Worm (Caenorhabditis elegans) whole organism, L4 larva: Measurements from ENCODE around the gene C35C5.8.
A peak's percentile ranks its signal among the peaks of the same experiment; 100 is the strongest.

ENCODE experiments used
- F26F4.8 ChIP-seq: fragments of 200-800 bp; sonication (Bioruptor generic); conservative IDR thresholded peaks from 2 replicates; pipeline ENCODE4 v1.3.6; 2022; ENCODE audit warnings: missing genetic modification characterization, missing compliant biosample characterization
- F37D6.2 ChIP-seq: sonication (generic microtip); optimal IDR thresholded peaks from 2 replicates; lab custom pipeline; 2016; ENCODE audit warnings: mild to moderate bottlenecking, missing genetic modification characterization, missing compliant biosample characterization
- T26A8.4 ChIP-seq: fragments of 200-800 bp; sonication (Bioruptor generic); IDR thresholded peaks from 2 replicates; pipeline ENCODE4 v1.3.6; 2022; ENCODE audit warnings: missing genetic modification characterization, missing compliant biosample characterization
- Y5F2A.4 ChIP-seq: fragments of 200-800 bp; sonication (Bioruptor generic); optimal IDR thresholded peaks from 2 replicates; lab custom pipeline; 2018; ENCODE audit warnings: mild to moderate bottlenecking, missing genetic modification characterization, missing compliant biosample characterization
- Y75B8A.6 ChIP-seq: fragments of 200-800 bp; sonication (Bioruptor generic); IDR thresholded peaks from 2 replicates; pipeline ENCODE4 v1.3.6; 2022; ENCODE audit warnings: missing genetic modification reagents, missing genetic modification characterization, missing compliant biosample characterization
- aha-1 ChIP-seq: fragments of 150-350 bp; peaks from one replicate; lab custom pipeline; 2014; ENCODE audit warnings: missing biosample characterization, missing genetic modification characterization
- arid-1 ChIP-seq: fragments of 200-800 bp; sonication (Bioruptor generic); conservative IDR thresholded peaks from 2 replicates; pipeline ENCODE4 v1.3.6; 2022; ENCODE audit warnings: missing genetic modification reagents, missing genetic modification characterization, missing compliant biosample characterization
- ceh-32 ChIP-seq: sonication (generic microtip); optimal IDR thresholded peaks from 2 replicates; lab custom pipeline; 2016; ENCODE audit warnings: mild to moderate bottlenecking, missing genetic modification characterization, missing compliant biosample characterization; ENCODE audit not compliant: poor library complexity
- ctbp-1 ChIP-seq: fragments of 200-800 bp; sonication (Bioruptor generic); IDR thresholded peaks from 2 replicates; pipeline ENCODE4 v1.3.6; 2022; ENCODE audit warnings: missing genetic modification reagents, missing genetic modification characterization, missing compliant biosample characterization
- daf-12 ChIP-seq: fragments of 150-350 bp; optimal IDR thresholded peaks from 2 replicates; lab custom pipeline; 2014; ENCODE audit warnings: missing biosample characterization, missing genetic modification reagents, missing genetic modification characterization
- daf-19 ChIP-seq: fragments of 200-800 bp; sonication (Bioruptor generic); conservative IDR thresholded peaks from 2 replicates; pipeline ENCODE4 v1.3.6; 2022; ENCODE audit warnings: missing genetic modification characterization, missing compliant biosample characterization
- dmd-6 ChIP-seq: fragments of 200-800 bp; sonication (Bioruptor generic); IDR thresholded peaks from 2 replicates; pipeline ENCODE4 v1.3.6; 2022; ENCODE audit warnings: missing genetic modification reagents, missing genetic modification characterization, missing compliant biosample characterization
- dve-1 ChIP-seq: sonication (generic microtip); optimal IDR thresholded peaks from 2 replicates; lab custom pipeline; 2017; ENCODE audit warnings: antibody characterized with exemption, mild to moderate bottlenecking, missing genetic modification characterization, missing compliant biosample characterization; ENCODE audit not compliant: insufficient read depth
- egl-43 ChIP-seq: fragments of 200-800 bp; sonication (Bioruptor generic); IDR thresholded peaks from 2 replicates; pipeline ENCODE4 v1.3.6; 2022; ENCODE audit warnings: missing genetic modification reagents, missing genetic modification characterization, missing compliant biosample characterization
- fkh-10 ChIP-seq: fragments of 150-350 bp; optimal IDR thresholded peaks from 2 replicates; lab custom pipeline; 2014; ENCODE audit warnings: missing biosample characterization, missing genetic modification reagents, missing genetic modification characterization
- hlh-30 ChIP-seq: sonication (generic microtip); optimal IDR thresholded peaks from 2 replicates; lab custom pipeline; 2017; ENCODE audit warnings: antibody characterized with exemption, mild to moderate bottlenecking, missing genetic modification characterization, missing compliant biosample characterization; ENCODE audit not compliant: insufficient read depth
- lim-7 ChIP-seq: fragments of 200-800 bp; sonication (Bioruptor generic); IDR thresholded peaks from 2 replicates; pipeline ENCODE4 v1.3.6; 2022; ENCODE audit warnings: missing genetic modification characterization, missing compliant biosample characterization
- lin-29 ChIP-seq: fragments of 200-800 bp; sonication (Bioruptor generic); IDR thresholded peaks from 2 replicates; pipeline ENCODE4 v1.3.6; 2022; ENCODE audit warnings: missing genetic modification reagents, missing genetic modification characterization, missing compliant biosample characterization
- lin-38 ChIP-seq: fragments of 200-800 bp; sonication (Bioruptor generic); IDR thresholded peaks from 2 replicates; pipeline ENCODE4 v1.3.6; 2022; ENCODE audit warnings: missing genetic modification reagents, missing genetic modification characterization, missing compliant biosample characterization
- lir-3 ChIP-seq: sonication (generic microtip); optimal IDR thresholded peaks from 2 replicates; lab custom pipeline; 2016; ENCODE audit warnings: mild to moderate bottlenecking, missing genetic modification characterization, missing compliant biosample characterization
- lsy-2 ChIP-seq, 2 experiments: fragments of 150-350 bp in 1 of 2; sonication (generic microtip) in 1 of 2; optimal IDR thresholded peaks; 2 replicates each; lab custom pipeline; 2014 to 2017; ENCODE audit warnings: missing biosample characterization in 2 of 2, missing genetic modification characterization in 2 of 2
- mdl-1 ChIP-seq, 2 experiments: fragments of 150-350 bp in 1 of 2; sonication (generic microtip) in 1 of 2; optimal IDR thresholded peaks; 2 replicates each; lab custom pipeline; 2014 to 2017; ENCODE audit warnings: missing biosample characterization in 2 of 2, missing genetic modification characterization in 2 of 2
- mxl-3 ChIP-seq: fragments of 200-800 bp; sonication (Bioruptor generic); optimal IDR thresholded peaks from 2 replicates; lab custom pipeline; 2018; ENCODE audit warnings: mild to moderate bottlenecking, missing genetic modification characterization, missing compliant biosample characterization
- nhr-11 ChIP-seq: fragments of 150-350 bp; optimal IDR thresholded peaks from 2 replicates; lab custom pipeline; 2014; ENCODE audit warnings: missing biosample characterization, missing genetic modification characterization
- nhr-111 ChIP-seq: fragments of 200-800 bp; sonication (Bioruptor generic); optimal IDR thresholded peaks from 2 replicates; lab custom pipeline; 2018; ENCODE audit warnings: mild to moderate bottlenecking, missing genetic modification characterization, missing compliant biosample characterization
- nhr-28 ChIP-seq: fragments of 150-350 bp; optimal IDR thresholded peaks from 2 replicates; lab custom pipeline; 2014; ENCODE audit warnings: missing biosample characterization, missing genetic modification characterization
- nhr-41 ChIP-seq: fragments of 200-800 bp; sonication (Bioruptor generic); IDR thresholded peaks from 2 replicates; pipeline ENCODE4 v1.3.6; 2022; ENCODE audit warnings: missing genetic modification reagents, missing genetic modification characterization, missing compliant biosample characterization
- nhr-42 ChIP-seq: fragments of 200-800 bp; sonication (Bioruptor generic); IDR thresholded peaks from 2 replicates; pipeline ENCODE4 v1.3.6; 2022; ENCODE audit warnings: missing genetic modification characterization, missing compliant biosample characterization
- rbr-2 ChIP-seq: sonication (generic microtip); optimal IDR thresholded peaks from 2 replicates; lab custom pipeline; 2016; ENCODE audit warnings: missing genotype, missing genetic modification characterization, missing compliant biosample characterization
- spr-1 ChIP-seq: sonication (generic microtip); optimal IDR thresholded peaks from 2 replicates; lab custom pipeline; 2016; ENCODE audit warnings: mild to moderate bottlenecking, missing genetic modification characterization, missing compliant biosample characterization
- unc-62 ChIP-seq, 3 experiments: fragments of 150-350 bp in 1 of 3; sonication (generic microtip); optimal IDR thresholded peaks in 2 of 3; peaks in 1 of 3; 1 replicate in 1 of 3; 2 replicates in 2 of 3; lab custom pipeline; 2014 to 2017; ENCODE audit warnings: missing biosample characterization in 3 of 3, missing genetic modification characterization in 3 of 3, missing genetic modification reagents in 3 of 3, missing genotype in 1 of 3
- vab-7 ChIP-seq: fragments of 200-800 bp; sonication (Bioruptor generic); IDR thresholded peaks from 2 replicates; pipeline ENCODE4 v1.3.6; 2022; ENCODE audit warnings: missing genetic modification reagents, missing genetic modification characterization, missing compliant biosample characterization

The C35C5.8 gene

DNA sequence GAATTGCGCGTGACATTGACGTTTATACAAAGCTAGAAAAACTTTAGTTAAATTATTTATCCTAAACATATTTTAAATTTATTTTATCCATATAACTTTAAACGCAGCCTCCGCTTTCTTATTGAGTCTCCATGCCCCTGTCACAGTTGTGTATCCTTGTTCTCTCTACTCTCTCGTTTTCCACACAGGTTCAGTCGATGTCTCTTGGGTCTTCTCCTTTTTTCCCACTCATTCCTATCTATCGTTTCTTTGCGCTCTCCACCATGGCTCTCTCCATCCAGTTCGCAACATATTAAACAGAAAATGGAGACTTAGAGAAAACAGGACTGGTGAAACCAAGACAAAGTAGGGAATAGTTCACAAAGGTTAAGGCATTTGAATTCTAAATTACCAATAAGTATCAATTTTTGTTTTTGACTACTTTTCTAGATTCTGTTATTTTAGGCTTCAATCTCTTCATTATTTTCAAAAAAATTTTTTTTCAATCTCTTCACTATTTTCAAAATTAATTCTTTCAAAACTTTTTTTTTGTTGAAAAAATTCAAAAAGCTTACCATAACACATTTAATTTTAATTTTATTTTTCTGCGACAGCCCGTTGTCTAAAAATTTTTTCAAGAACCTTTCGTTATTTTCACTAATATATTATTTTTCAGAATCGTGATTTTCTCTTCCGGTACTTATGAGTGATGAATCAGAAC lies 11.2 kb upstream of the C35C5.8 start, which contains the start of gene sdc-2 (continued):
- TF ChIP-seq F37D6.2 (tag; lab: Kevin White, UChicago) = peak; percentile 77
- peak; percentile 57 for TF ChIP-seq mxl-3 (GFP tag; lab: Kevin White, UChicago)
- TF ChIP-seq lin-29 (GFP tag; lab: Robert Waterston, UW) = no peak
- peak; percentile 75 for TF ChIP-seq nhr-11
- peak; percentile 85 for TF ChIP-seq nhr-42 (GFP tag; lab: Robert Waterston, UW)

DNA sequence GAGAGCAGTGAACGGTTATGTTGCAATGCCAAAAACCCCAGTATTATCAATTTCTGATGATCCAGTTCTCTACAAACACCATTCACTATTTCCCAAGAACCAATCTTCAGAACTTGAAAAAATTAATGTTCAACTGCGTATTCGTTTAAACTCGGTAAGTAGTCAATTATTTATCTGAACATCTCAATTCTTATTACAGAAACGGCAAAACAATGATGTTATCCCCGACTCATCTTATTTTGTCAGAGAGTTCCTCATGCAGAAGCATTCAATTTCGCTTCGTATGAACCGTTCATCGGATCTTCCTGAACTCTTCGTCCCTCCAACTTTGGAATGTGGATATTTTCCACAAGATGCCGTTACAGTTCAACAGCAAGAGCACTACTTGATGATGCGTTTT lies 9.7 kb upstream of the C35C5.8 start:
- no peak for TF ChIP-seq hlh-30
- peak in 1 of 2 experiments; percentile 91 for TF ChIP-seq unc-62 (GFP tag; optimal IDR thresholded peaks at IDR 0.05 in 1 of 2; lab: Kevin White, UChicago)
- TF ChIP-seq unc-62 (tag; optimal IDR thresholded peaks at IDR 0.05; lab: Kevin White, UChicago) = no peak

DNA sequence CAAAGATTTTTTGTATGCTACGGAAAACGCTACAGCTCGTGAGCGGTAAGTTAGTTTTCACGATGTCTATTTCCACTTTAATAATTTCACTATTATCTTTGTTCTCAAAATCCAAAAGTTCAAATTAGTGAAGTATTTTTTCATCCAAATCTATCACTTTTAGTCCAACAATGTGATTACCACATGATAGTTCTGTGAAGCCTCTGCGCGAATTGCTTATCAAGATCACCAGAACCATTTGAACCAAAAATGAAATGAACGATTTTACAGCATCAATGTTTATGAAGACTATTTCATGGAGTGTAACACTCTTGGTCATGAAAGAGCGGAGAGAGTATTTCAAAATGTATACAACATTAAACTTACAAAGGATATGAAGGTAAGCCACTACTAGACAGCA lies 1.1 kb downstream of the C35C5.8 start:
- TF ChIP-seq aha-1 (tag; lab: Kevin White, UChicago) = no peak
- TF ChIP-seq egl-43 (GFP tag; lab: Robert Waterston, UW) = no peak
- no peak for TF ChIP-seq ctbp-1 (GFP tag; lab: Robert Waterston, UW)
- TF ChIP-seq lim-7 (GFP tag; lab: Robert Waterston, UW) = no peak
- no peak for TF ChIP-seq ceh-32 (tag; lab: Kevin White, UChicago)
- TF ChIP-seq mdl-1 (tag; optimal IDR thresholded peaks at IDR 0.05; lab: Kevin White, UChicago) = no peak
- TF ChIP-seq arid-1 (GFP tag; lab: Robert Waterston, UW) = no peak
- no peak for TF ChIP-seq fkh-10 (GFP tag; lab: Kevin White, UChicago)
- TF ChIP-seq mxl-3 (GFP tag; lab: Kevin White, UChicago) = peak; percentile 15
- no peak for TF ChIP-seq daf-19
- no peak for TF ChIP-seq daf-12 (tag; lab: Kevin White, UChicago)
- no peak for TF ChIP-seq nhr-41 (GFP tag; lab: Robert Waterston, UW)
- no peak for TF ChIP-seq spr-1
- TF ChIP-seq lir-3 (tag; lab: Kevin White, UChicago) = no peak
- TF ChIP-seq T26A8.4 (GFP tag; lab: Robert Waterston, UW) = no peak
- no peak for TF ChIP-seq F26F4.8
- TF ChIP-seq Y75B8A.6 = no peak
- TF ChIP-seq hlh-30 = peak; percentile 12
- peak; percentile 28 for TF ChIP-seq nhr-28 (tag; lab: Kevin White, UChicago)
- no peak for TF ChIP-seq vab-7 (GFP tag; lab: Robert Waterston, UW)
- no peak for TF ChIP-seq F37D6.2 (tag; lab: Kevin White, UChicago)
- TF ChIP-seq dmd-6 = 0 out of 2 replicates have a peak, but pooled peaks have one; percentile 11
- TF ChIP-seq Y5F2A.4 (GFP tag; lab: Kevin White, UChicago) = no peak

DNA sequence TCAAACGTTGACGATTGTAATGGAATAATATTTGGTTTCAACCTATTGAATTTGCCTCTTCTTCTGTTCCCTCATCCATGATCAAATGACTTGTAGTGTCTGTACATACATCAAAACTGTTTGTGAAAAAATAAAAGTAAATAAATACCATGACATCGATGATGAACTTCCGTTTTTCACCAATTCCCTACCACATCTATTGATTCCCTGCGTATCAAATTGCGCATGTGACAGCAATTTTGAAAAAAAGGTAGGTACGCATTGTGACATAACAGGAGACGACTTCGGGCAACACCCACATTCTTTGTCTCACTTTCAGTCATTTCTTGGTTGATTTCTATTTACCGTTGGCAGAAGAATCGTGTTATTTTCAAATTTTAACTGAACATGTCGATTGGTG lies 3.0 kb downstream of the C35C5.8 start, which contains the start of gene C35C5.9:
Gene C35C5.9 (plus strand): TSS at position 161 of the 400 bp plus-strand sequence.
- TF ChIP-seq lsy-2 (tag; optimal IDR thresholded peaks at IDR 0.05; lab: Kevin White, UChicago) (no peak), hlh-30 (peak; percentile 67), lin-38 (GFP tag; lab: Robert Waterston, UW) (no peak), dmd-6 (0 out of 2 replicates have a peak, but pooled peaks have one; percentile 13), nhr-111 (GFP tag; lab: Kevin White, UChicago) (no peak), dve-1 (tag; lab: Kevin White, UChicago) (no peak), mdl-1 (tag; optimal IDR thresholded peaks at IDR 0.05; lab: Kevin White, UChicago) (peak in 1 of 2 experiments; percentile 50), rbr-2 (tag; lab: Kevin White, UChicago) (no peak)
- TF ChIP-seq, all 104 proteins: peak for 3
